Fruit fly (Drosophila melanogaster): ENCODE results near the gene CG3108.

Gene CG3108

dm6 chrX:5737676-5738220 is 43.7 kb downstream of the CG3108 start, which contains the start of gene Snx27 (continued):
- TF ChIP-seq Fer3 (tag; optimal IDR thresholded peaks at IDR 0.05) (peak; percentile 9), CG10431 (GFP tag; optimal IDR thresholded peaks at IDR 0.05) (peak; percentile 46), pan (optimal IDR thresholded peaks at IDR 0.05) (no peak), pan (GFP tag; optimal IDR thresholded peaks at IDR 0.05 in 1 of 2, IDR thresholded peaks at IDR 0.05 in 1 of 2) (peak in 1 of 2 experiments; percentile 5), Lpt (GFP tag; optimal IDR thresholded peaks at IDR 0.05) (no peak), Ssrp (tag; optimal IDR thresholded peaks at IDR 0.05) (no peak), unc-4 (GFP tag; IDR thresholded peaks at IDR 0.05; ENCODE audit: partially characterized antibody) (peak; percentile 99), CG6272 (GFP tag; IDR thresholded peaks at IDR 0.05) (peak; percentile 71), tgo (GFP tag; IDR thresholded peaks at IDR 0.05) (no peak), Meics (GFP tag; optimal IDR thresholded peaks at IDR 0.05) (no peak), klu (GFP tag; IDR thresholded peaks at IDR 0.05) (peak; percentile 11), gsb (GFP tag; IDR thresholded peaks at IDR 0.05) (no peak), esg (GFP tag; conservative IDR thresholded peaks at IDR 0.05) (no peak), pho (GFP tag; optimal IDR thresholded peaks at IDR 0.05) (peak; percentile 73), Rfx (GFP tag; IDR thresholded peaks at IDR 0.05) (peak; percentile 79), CG7786 (GFP tag; optimal IDR thresholded peaks at IDR 0.05) (peak; percentile 28), CG13296 (GFP tag; optimal IDR thresholded peaks at IDR 0.05) (no peak), twi (tag; optimal IDR thresholded peaks at IDR 0.05) (no peak), dm (GFP tag; optimal IDR thresholded peaks at IDR 0.05) (peak; percentile 37), cg (GFP tag; optimal IDR thresholded peaks at IDR 0.05) (peak; percentile 70), CG13123 (GFP tag; optimal IDR thresholded peaks at IDR 0.05) (no peak), CG7271 (tag; optimal IDR thresholded peaks at IDR 0.05) (peak; percentile 21), CG2199 (GFP tag; IDR thresholded peaks at IDR 0.05) (no peak), dimm (GFP tag; IDR thresholded peaks at IDR 0.05) (no peak), Lim3 (GFP tag; IDR thresholded peaks at IDR 0.05) (no peak), CG17912 (GFP tag; optimal IDR thresholded peaks at IDR 0.05) (peak; percentile 39), lov (optimal IDR thresholded peaks at IDR 0.05) (no peak), lov (GFP tag; IDR thresholded peaks at IDR 0.05) (no peak), CG10654 (GFP tag; optimal IDR thresholded peaks at IDR 0.05) (no peak), Spps (tag; optimal IDR thresholded peaks at IDR 0.05) (no peak), grau (tag; optimal IDR thresholded peaks at IDR 0.05) (peak; percentile 55), Nf-YB (GFP tag; optimal IDR thresholded peaks at IDR 0.05) (peak; percentile 4), CG12155 (GFP tag; optimal IDR thresholded peaks at IDR 0.05) (peak; percentile 35), CG3847 (GFP tag; IDR thresholded peaks at IDR 0.05) (peak; percentile 87), CG18262 (tag; optimal IDR thresholded peaks at IDR 0.05) (peak; percentile 6), CrebB (tag; optimal IDR thresholded peaks at IDR 0.05) (peak; percentile 26), pum (GFP tag; optimal IDR thresholded peaks at IDR 0.05) (peak; percentile 13), YL-1 (GFP tag; optimal IDR thresholded peaks at IDR 0.05) (peak; percentile 49), CG10462 (GFP tag; optimal IDR thresholded peaks at IDR 0.05) (no peak), jumu (GFP tag; optimal IDR thresholded peaks at IDR 0.05) (peak; percentile 67), CG12744 (GFP tag; optimal IDR thresholded peaks at IDR 0.05) (peak; percentile 9), CG14667 (GFP tag; IDR thresholded peaks at IDR 0.05) (no peak), seq (GFP tag; IDR thresholded peaks at IDR 0.05) (no peak), shn (GFP tag; optimal IDR thresholded peaks at IDR 0.05) (peak; percentile 37), pnt (GFP tag; optimal IDR thresholded peaks at IDR 0.05) (no peak), z (GFP tag; IDR thresholded peaks at IDR 0.05) (no peak), ham (GFP tag; IDR thresholded peaks at IDR 0.05) (no peak), hb (GFP tag; IDR thresholded peaks at IDR 0.05; ENCODE audit: partially characterized antibody) (peak; percentile 100), Side (GFP tag; optimal IDR thresholded peaks at IDR 0.05) (peak; percentile 30), CG8281 (tag; optimal IDR thresholded peaks at IDR 0.05) (no peak), Mrtf (GFP tag; IDR thresholded peaks at IDR 0.05) (no peak), CG30403 (GFP tag; optimal IDR thresholded peaks at IDR 0.05) (peak; percentile 53), nmo (GFP tag; optimal IDR thresholded peaks at IDR 0.05) (peak; percentile 65)

Data from whole organism, embryonic.